Worm (Caenorhabditis elegans): Measurements from ENCODE around the gene C05C10.7.

DNA sequence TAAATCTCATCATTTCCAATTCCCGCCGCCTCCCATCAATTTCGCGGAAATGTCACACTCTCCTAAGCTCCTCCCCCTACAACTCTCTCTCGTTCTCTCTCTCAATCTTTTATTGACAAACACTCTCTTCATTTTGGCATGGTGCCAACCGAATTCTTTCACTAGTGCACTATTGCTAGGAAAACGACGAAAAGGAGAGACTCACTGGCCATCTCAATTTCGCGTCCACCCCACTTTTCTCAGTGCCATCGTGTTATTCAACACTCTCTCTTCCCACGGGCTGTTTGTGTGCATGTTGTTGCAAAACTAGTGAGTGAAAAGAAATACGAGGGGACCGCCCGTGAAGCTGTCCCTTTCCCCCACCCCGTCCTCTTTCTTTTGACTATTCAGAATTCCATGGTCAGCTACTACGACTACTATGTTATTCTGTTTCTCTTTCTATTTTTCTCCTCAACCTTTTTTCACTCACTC is 46.1 kb upstream of the C05C10.7 start:
- TF ChIP-seq mdl-1 (tag; optimal IDR thresholded peaks at IDR 0.05) (no peak), pqm-1 (tag; optimal IDR thresholded peaks at IDR 0.05) (no peak)

Measured in whole organism, L3 larva.